Worm (Caenorhabditis elegans): ENCODE results near the gene C06B3.16.

Gene C06B3.16

ce11 chrV:13909400-13909799, 21.9 kb upstream of the C06B3.16 start, which contains the start of gene C06B3.7 (continued):
- TF ChIP-seq swsn-7 (tag; optimal IDR thresholded peaks at IDR 0.05) = peak; percentile 66
- no peak for TF ChIP-seq unc-86 (tag; optimal IDR thresholded peaks at IDR 0.05)
- peak; percentile 85 for TF ChIP-seq elt-2 (tag; optimal IDR thresholded peaks at IDR 0.05)
- TF ChIP-seq C34B4.2 (tag; optimal IDR thresholded peaks at IDR 0.05) = no peak
- no peak for TF ChIP-seq nhr-12 (tag; optimal IDR thresholded peaks at IDR 0.05)
- no peak for TF ChIP-seq egl-13 (tag; optimal IDR thresholded peaks at IDR 0.05)
- peak; percentile 97 for TF ChIP-seq nhr-71 (tag; optimal IDR thresholded peaks at IDR 0.05)
- TF ChIP-seq ztf-4 (tag; optimal IDR thresholded peaks at IDR 0.05) = peak; percentile 81
- TF ChIP-seq efl-1 (optimal IDR thresholded peaks at IDR 0.05) = peak; percentile 36 to 54
- TF ChIP-seq efl-1 (GFP tag; optimal IDR thresholded peaks at IDR 0.05 in 1 of 2) = peak; percentile 26 to 87
- no peak for TF ChIP-seq nhr-76 (tag; optimal IDR thresholded peaks at IDR 0.05)
- TF ChIP-seq sup-37 (GFP tag; optimal IDR thresholded peaks at IDR 0.05) = no peak
- TF ChIP-seq blmp-1 (tag; optimal IDR thresholded peaks at IDR 0.05) = peak; percentile 89
- TF ChIP-seq unc-30 (tag; optimal IDR thresholded peaks at IDR 0.05) = no peak
- TF ChIP-seq sox-4 (tag; optimal IDR thresholded peaks at IDR 0.05) = peak; percentile 61
- peak; percentile 33; the same call in 1 of the 2 replicates for TF ChIP-seq ceh-88 (GFP tag; IDR thresholded peaks at IDR 0.05)
- TF ChIP-seq ceh-82 (tag; optimal IDR thresholded peaks at IDR 0.05) = peak in 2 of 3 experiments; percentile 40 to 52
- peak; percentile 73 for TF ChIP-seq jun-1 (tag; optimal IDR thresholded peaks at IDR 0.05)
- TF ChIP-seq fos-1 (tag; optimal IDR thresholded peaks at IDR 0.05) = peak; percentile 62
- peak; percentile 10 for TF ChIP-seq aha-1 (tag; optimal IDR thresholded peaks at IDR 0.05)
- peak; percentile 66 for TF ChIP-seq ama-1 (optimal IDR thresholded peaks at IDR 0.05)
- peak; percentile 95 for TF ChIP-seq lin-14 (GFP tag; optimal IDR thresholded peaks at IDR 0.05)
- TF ChIP-seq mdl-1 (tag; optimal IDR thresholded peaks at IDR 0.05) = peak in 1 of 2 experiments; percentile 94
- TF ChIP-seq lin-39 (tag; optimal IDR thresholded peaks at IDR 0.05) = peak; percentile 34
- peak; percentile 97 for TF ChIP-seq nhr-85 (tag)
- peak; percentile 26 for TF ChIP-seq ceh-90 (tag; optimal IDR thresholded peaks at IDR 0.05)
- peak; percentile 44 for TF ChIP-seq snpc-4 (tag; optimal IDR thresholded peaks at IDR 0.05)
- TF ChIP-seq sptf-1 (tag; optimal IDR thresholded peaks at IDR 0.05) = no peak
- TF ChIP-seq nhr-77 (tag; optimal IDR thresholded peaks at IDR 0.05) = no peak
- no peak for TF ChIP-seq nhr-28 (tag; optimal IDR thresholded peaks at IDR 0.05)
- peak; percentile 75 for TF ChIP-seq tbx-2 (tag; optimal IDR thresholded peaks at IDR 0.05)
- TF ChIP-seq fkh-8 (tag; optimal IDR thresholded peaks at IDR 0.05) = peak; percentile 90
- TF ChIP-seq hlh-4 (tag; optimal IDR thresholded peaks at IDR 0.05) = no peak
- no peak for TF ChIP-seq alr-1 (tag; optimal IDR thresholded peaks at IDR 0.05; ENCODE audit: borderline replicate concordance)
- peak; percentile 84 for TF ChIP-seq skn-1 (tag; optimal IDR thresholded peaks at IDR 0.05)
- TF ChIP-seq fkh-10 (GFP tag; optimal IDR thresholded peaks at IDR 0.05) = no peak
- peak; percentile 63 for TF ChIP-seq irx-1 (tag; optimal IDR thresholded peaks at IDR 0.05)
- peak; percentile 88 for TF ChIP-seq mep-1 (tag; optimal IDR thresholded peaks at IDR 0.05)

ce11 chrV:13915390-13915789, 15.9 kb upstream of the C06B3.16 start, which contains the start of gene gcy-32:
gcy-32 (minus strand) TSS chrV:13915490.
- no peak for TF ChIP-seq mdl-1 (tag; optimal IDR thresholded peaks at IDR 0.05)
- TF ChIP-seq ztf-4 (tag; optimal IDR thresholded peaks at IDR 0.05) = no peak
- no peak for TF ChIP-seq dpl-1 (GFP tag; optimal IDR thresholded peaks at IDR 0.05)
- no peak for TF ChIP-seq sup-37 (GFP tag; optimal IDR thresholded peaks at IDR 0.05)
- TF ChIP-seq C04F5.9 (tag; optimal IDR thresholded peaks at IDR 0.05) = no peak
- TF ChIP-seq unc-62 (GFP tag; optimal IDR thresholded peaks at IDR 0.05) = no peak
- TF ChIP-seq nhr-28 (tag; optimal IDR thresholded peaks at IDR 0.05) = no peak
- TF ChIP-seq aha-1 (tag; optimal IDR thresholded peaks at IDR 0.05) = no peak
- no peak for TF ChIP-seq unc-86 (tag; optimal IDR thresholded peaks at IDR 0.05)
- no peak for TF ChIP-seq mab-9 (GFP tag; IDR thresholded peaks at IDR 0.05)
- TF ChIP-seq dsc-1 (tag; optimal IDR thresholded peaks at IDR 0.05) = no peak
- TF ChIP-seq lin-15B (tag; optimal IDR thresholded peaks at IDR 0.05) = no peak
- no peak for TF ChIP-seq ceh-8 (GFP tag; optimal IDR thresholded peaks at IDR 0.05)

All from whole organism, L1 larva.